Worm (Caenorhabditis elegans) whole organism, L4/young adult: ENCODE data around the gene C05D11.13.

Experiments used
- W03F9.2 ChIP-seq: fragments of 150-350 bp; optimal IDR thresholded peaks from 2 replicates; lab custom pipeline; 2014; ENCODE audit warnings: missing biosample characterization, missing genetic modification characterization
- dao-5 ChIP-seq: sonication (generic microtip); optimal IDR thresholded peaks from 2 replicates; lab custom pipeline; 2016; ENCODE audit warnings: missing genotype, missing genetic modification characterization, moderate library complexity, missing compliant biosample characterization
- him-1 ChIP-seq: sonication (generic microtip); optimal IDR thresholded peaks from 2 replicates; lab custom pipeline; 2016; ENCODE audit warnings: missing genotype, missing genetic modification reagents, missing genetic modification characterization, missing compliant biosample characterization

Gene C05D11.13

ce11 chrIII:6411430-6411829, 33.0 kb downstream of the C05D11.13 start:
- TF ChIP-seq dao-5 (tag; lab: Kevin White, UChicago): no peak
- TF ChIP-seq W03F9.2: no peak
- no peak for TF ChIP-seq him-1 (tag; lab: Kevin White, UChicago)

ce11 chrIII:6406829-6407228, 37.6 kb downstream of the C05D11.13 start, which contains the start of gene let-756:
let-756 (plus strand) TSS chrIII:6407129.
- no peak for TF ChIP-seq W03F9.2
- no peak for TF ChIP-seq dao-5 (tag; lab: Kevin White, UChicago)
- TF ChIP-seq him-1 (tag; lab: Kevin White, UChicago): no peak

- no peak for TF ChIP-seq W03F9.2
- TF ChIP-seq dao-5 (tag; lab: Kevin White, UChicago): no peak
- TF ChIP-seq him-1 (tag; lab: Kevin White, UChicago): no peak
These were observed 39.3 kb downstream of the C05D11.13 start for ce11 chrIII:6405121-6405520.

ce11 chrIII:6402810-6403209, 41.6 kb downstream of the C05D11.13 start:
- TF ChIP-seq him-1 (tag; lab: Kevin White, UChicago): no peak
- no peak for TF ChIP-seq W03F9.2
- no peak for TF ChIP-seq dao-5 (tag; lab: Kevin White, UChicago)

ce11 chrIII:6402346-6402745, 42.0 kb downstream of the C05D11.13 start:
- TF ChIP-seq him-1 (tag; lab: Kevin White, UChicago) (no peak), dao-5 (tag; lab: Kevin White, UChicago) (no peak), W03F9.2 (no peak)

ce11 chrIII:6399424-6399823, 45.0 kb downstream of the C05D11.13 start:
- TF ChIP-seq W03F9.2 (no peak), dao-5 (tag; lab: Kevin White, UChicago) (no peak), him-1 (tag; lab: Kevin White, UChicago) (no peak)

- TF ChIP-seq dao-5 (tag; lab: Kevin White, UChicago) (no peak), W03F9.2 (no peak)
These were observed 46.3 kb downstream of the C05D11.13 start for ce11 chrIII:6398124-6398523.

- no peak for TF ChIP-seq dao-5 (tag; lab: Kevin White, UChicago)
- no peak for TF ChIP-seq him-1 (tag; lab: Kevin White, UChicago)
- no peak for TF ChIP-seq W03F9.2
These were observed 48.0 kb downstream of the C05D11.13 start for ce11 chrIII:6396381-6396780.

ce11 chrIII:6395706-6396232, 48.6 kb downstream of the C05D11.13 start, which contains the start of gene oatr-1:
oatr-1 (minus strand) TSS chrIII:6396182.
- TF ChIP-seq him-1 (tag; lab: Kevin White, UChicago): no peak
- TF ChIP-seq W03F9.2: no peak
- no peak for TF ChIP-seq dao-5 (tag; lab: Kevin White, UChicago)
